Fruit fly (Drosophila melanogaster): ENCODE results near the gene CG18428.

DNA sequence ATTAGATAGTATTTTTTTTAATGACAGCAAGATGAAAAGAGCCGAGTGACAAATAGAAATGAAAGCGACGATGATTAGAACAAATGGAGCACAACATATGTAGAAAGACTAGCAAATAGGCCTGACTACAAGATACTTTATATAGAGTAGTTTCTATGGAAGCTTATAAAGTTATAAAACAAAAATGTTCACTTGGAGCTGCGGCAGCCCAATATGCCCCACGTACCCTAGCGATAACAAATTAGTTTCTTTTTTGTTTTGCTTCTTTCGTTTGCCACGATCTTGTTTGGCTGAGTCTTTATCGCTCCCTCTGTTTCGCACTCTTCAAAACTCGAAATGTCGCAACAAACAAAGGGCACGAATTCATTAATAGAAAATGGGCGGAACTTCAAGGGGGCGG, 8.4 kb upstream of the CG18428 start:
- no peak for TF ChIP-seq fkh (GFP tag; optimal IDR thresholded peaks at IDR 0.05)
- TF ChIP-seq Lpt (GFP tag; optimal IDR thresholded peaks at IDR 0.05), result no peak
- peak; percentile 26 for TF ChIP-seq Hr4 (GFP tag; optimal IDR thresholded peaks at IDR 0.05)
